Worm (Caenorhabditis elegans) whole organism, L1 larva: Measurements from ENCODE around the gene Y77E11A.8.

ENCODE experiments used
- C04F5.9 ChIP-seq: sonication (generic microtip); optimal IDR thresholded peaks from 2 replicates; lab custom pipeline; 2016; ENCODE audit warnings: missing genetic modification characterization, missing compliant biosample characterization
- C16A3.4 ChIP-seq: fragments of 150-350 bp; optimal IDR thresholded peaks from 2 replicates; lab custom pipeline; 2014; ENCODE audit warnings: missing biosample characterization, missing genetic modification characterization
- F16B12.6 ChIP-seq: fragments of 150-350 bp; optimal IDR thresholded peaks from 2 replicates; lab custom pipeline; 2014; ENCODE audit warnings: missing biosample characterization, missing genetic modification characterization
- Y116A8C.19 ChIP-seq: sonication (generic microtip); optimal IDR thresholded peaks from 2 replicates; lab custom pipeline; 2016; ENCODE audit warnings: missing compliant biosample characterization, missing genetic modification characterization, borderline replicate concordance
- aha-1 ChIP-seq: fragments of 150-350 bp; optimal IDR thresholded peaks from 2 replicates; lab custom pipeline; 2014; ENCODE audit warnings: missing biosample characterization, missing genetic modification characterization
- alr-1 ChIP-seq: fragments of 200-800 bp; sonication (Bioruptor generic); optimal IDR thresholded peaks from 2 replicates; lab custom pipeline; 2018; ENCODE audit warnings: borderline replicate concordance, mild to moderate bottlenecking, missing genetic modification characterization, missing compliant biosample characterization
- ama-1 ChIP-seq: fragments of 150-350 bp; optimal IDR thresholded peaks from 2 replicates; lab custom pipeline; 2014
- blmp-1 ChIP-seq: fragments of 150-350 bp; optimal IDR thresholded peaks from 2 replicates; lab custom pipeline; 2014; ENCODE audit warnings: missing biosample characterization, missing genetic modification characterization
- ceh-8 ChIP-seq: fragments of 200-800 bp; sonication (Bioruptor generic); optimal IDR thresholded peaks from 2 replicates; lab custom pipeline; 2018; ENCODE audit warnings: mild to moderate bottlenecking, missing genetic modification characterization, moderate library complexity, missing compliant biosample characterization
- ceh-82 ChIP-seq, 3 experiments: fragments of 150-350 bp in 1 of 3; sonication (generic microtip) in 2 of 3; optimal IDR thresholded peaks; 2 replicates each; lab custom pipeline; 2014 to 2017; ENCODE audit warnings: missing biosample characterization in 3 of 3, missing genetic modification characterization in 3 of 3
- ceh-90 ChIP-seq: sonication (generic microtip); optimal IDR thresholded peaks from 2 replicates; lab custom pipeline; 2016; ENCODE audit warnings: missing genetic modification characterization, missing compliant biosample characterization
- dpl-1 ChIP-seq, 3 experiments: fragments of 150-350 bp in 2 of 3; sonication (generic microtip) in 1 of 3; optimal IDR thresholded peaks; 2 replicates each; lab custom pipeline; 2014 to 2017; ENCODE audit warnings: missing biosample characterization in 3 of 3, missing genetic modification characterization in 3 of 3, missing genetic modification reagents in 3 of 3
- dsc-1 ChIP-seq: sonication (generic microtip); optimal IDR thresholded peaks from 2 replicates; lab custom pipeline; 2016; ENCODE audit warnings: mild to moderate bottlenecking, missing genetic modification characterization, missing compliant biosample characterization
- egl-27 ChIP-seq, 2 experiments: fragments of 150-350 bp in 1 of 2; sonication (generic microtip); optimal IDR thresholded peaks; 3 replicates each; lab custom pipeline; 2017 to 2018; ENCODE audit warnings: missing biosample characterization in 2 of 2, missing genetic modification characterization in 2 of 2, missing genetic modification reagents in 2 of 2
- ets-5 ChIP-seq: fragments of 200-800 bp; sonication (Bioruptor generic); IDR thresholded peaks from 2 replicates; pipeline ENCODE4 v1.3.6; 2022; ENCODE audit warnings: missing genetic modification characterization, missing compliant biosample characterization
- fkh-10 ChIP-seq: sonication (generic microtip); optimal IDR thresholded peaks from 2 replicates; lab custom pipeline; 2017; ENCODE audit warnings: missing biosample characterization, missing genetic modification reagents, missing genetic modification characterization
- fkh-4 ChIP-seq: sonication (generic microtip); optimal IDR thresholded peaks from 2 replicates; lab custom pipeline; 2016; ENCODE audit warnings: missing compliant biosample characterization, missing genetic modification characterization, borderline replicate concordance
- jun-1 ChIP-seq: fragments of 150-350 bp; optimal IDR thresholded peaks from 2 replicates; lab custom pipeline; 2014; ENCODE audit warnings: missing biosample characterization, missing genetic modification reagents, missing genetic modification characterization
- lin-14 ChIP-seq: fragments of 200-800 bp; sonication (Bioruptor generic); optimal IDR thresholded peaks from 2 replicates; lab custom pipeline; 2018; ENCODE audit warnings: mild to moderate bottlenecking, missing genetic modification characterization, moderate library complexity, missing compliant biosample characterization
- lin-39 ChIP-seq: fragments of 150-350 bp; optimal IDR thresholded peaks from 2 replicates; lab custom pipeline; 2014; ENCODE audit warnings: missing biosample characterization, missing genetic modification reagents, missing genetic modification characterization
- lir-3 ChIP-seq: sonication (generic microtip); optimal IDR thresholded peaks from 2 replicates; lab custom pipeline; 2016; ENCODE audit warnings: mild to moderate bottlenecking, missing genetic modification characterization, moderate library complexity, missing compliant biosample characterization; ENCODE audit not compliant: poor library complexity
- lsy-2 ChIP-seq, 2 experiments: fragments of 150-350 bp; optimal IDR thresholded peaks; 2 replicates each; lab custom pipeline; 2014; ENCODE audit warnings: missing biosample characterization in 2 of 2, missing genetic modification characterization in 2 of 2
- mab-9 ChIP-seq: fragments of 200-800 bp; sonication (Bioruptor generic); IDR thresholded peaks from 2 replicates; pipeline ENCODE4 v1.3.6; 2022; ENCODE audit warnings: missing genetic modification reagents, missing genetic modification characterization, missing compliant biosample characterization
- mep-1 ChIP-seq: fragments of 150-350 bp; optimal IDR thresholded peaks from 2 replicates; lab custom pipeline; 2014; ENCODE audit warnings: missing biosample characterization, missing genetic modification characterization
- nhr-11 ChIP-seq: fragments of 150-350 bp; optimal IDR thresholded peaks from 2 replicates; lab custom pipeline; 2014; ENCODE audit warnings: missing biosample characterization, missing genetic modification characterization
- nhr-12 ChIP-seq: sonication (generic microtip); optimal IDR thresholded peaks from 2 replicates; lab custom pipeline; 2017; ENCODE audit warnings: missing biosample characterization, missing genetic modification characterization
- nhr-20 ChIP-seq: sonication (generic microtip); optimal IDR thresholded peaks from 2 replicates; lab custom pipeline; 2016; ENCODE audit warnings: mild to moderate bottlenecking, missing genetic modification characterization, missing compliant biosample characterization
- nhr-28 ChIP-seq: fragments of 150-350 bp; optimal IDR thresholded peaks from 2 replicates; lab custom pipeline; 2014; ENCODE audit warnings: missing biosample characterization, missing genetic modification characterization
- nhr-47 ChIP-seq: sonication (generic microtip); optimal IDR thresholded peaks from 2 replicates; lab custom pipeline; 2016; ENCODE audit warnings: mild to moderate bottlenecking, missing genetic modification characterization, moderate library complexity, missing compliant biosample characterization
- nhr-71 ChIP-seq: sonication (generic microtip); optimal IDR thresholded peaks from 2 replicates; lab custom pipeline; 2016; ENCODE audit warnings: mild to moderate bottlenecking, missing genetic modification characterization, moderate library complexity, missing compliant biosample characterization
- nhr-77 ChIP-seq: fragments of 150-350 bp; optimal IDR thresholded peaks from 2 replicates; lab custom pipeline; 2014; ENCODE audit warnings: missing biosample characterization, missing genetic modification characterization
- nhr-85 ChIP-seq: sonication (generic microtip); peaks from one replicate; lab custom pipeline; 2016; ENCODE audit warnings: missing genetic modification characterization, inconsistent platforms, missing compliant biosample characterization
- pqm-1 ChIP-seq: sonication (generic microtip); optimal IDR thresholded peaks from 3 replicates; lab custom pipeline; 2017; ENCODE audit warnings: missing biosample characterization, missing genetic modification characterization
- skn-1 ChIP-seq: fragments of 150-350 bp; optimal IDR thresholded peaks from 2 replicates; lab custom pipeline; 2014; ENCODE audit warnings: missing biosample characterization, missing genetic modification characterization
- snu-23 ChIP-seq: sonication (generic microtip); optimal IDR thresholded peaks from 2 replicates; lab custom pipeline; 2016; ENCODE audit warnings: missing genetic modification characterization, missing compliant biosample characterization
- sptf-1 ChIP-seq: fragments of 150-350 bp; optimal IDR thresholded peaks from 2 replicates; lab custom pipeline; 2014; ENCODE audit warnings: missing biosample characterization, missing genetic modification characterization
- sup-37 ChIP-seq: fragments of 200-800 bp; sonication (Bioruptor generic); optimal IDR thresholded peaks from 2 replicates; lab custom pipeline; 2018; ENCODE audit warnings: mild to moderate bottlenecking, missing genetic modification characterization, missing compliant biosample characterization
- swsn-7 ChIP-seq: sonication (generic microtip); optimal IDR thresholded peaks from 2 replicates; lab custom pipeline; 2016; ENCODE audit warnings: missing genetic modification characterization, missing compliant biosample characterization
- unc-130 ChIP-seq: fragments of 150-350 bp; optimal IDR thresholded peaks from 2 replicates; lab custom pipeline; 2017; ENCODE audit warnings: missing biosample characterization, missing genetic modification characterization, inconsistent platforms
- unc-62 ChIP-seq: fragments of 150-350 bp; optimal IDR thresholded peaks from 2 replicates; lab custom pipeline; 2014; ENCODE audit warnings: missing biosample characterization, missing genetic modification reagents, missing genetic modification characterization
- unc-98 ChIP-seq: fragments of 200-800 bp; sonication (Bioruptor generic); IDR thresholded peaks from 2 replicates; pipeline ENCODE4 v1.3.6; 2022; ENCODE audit warnings: missing genetic modification characterization, missing compliant biosample characterization
- vab-15 ChIP-seq: sonication (generic microtip); optimal IDR thresholded peaks from 2 replicates; lab custom pipeline; 2017; ENCODE audit warnings: missing genotype, mild to moderate bottlenecking, missing genetic modification characterization, missing compliant biosample characterization
- xbp-1 ChIP-seq: sonication (generic microtip); optimal IDR thresholded peaks from 2 replicates; lab custom pipeline; 2016; ENCODE audit warnings: missing genetic modification characterization, missing compliant biosample characterization
- zag-1 ChIP-seq: fragments of 150-350 bp; optimal IDR thresholded peaks from 2 replicates; lab custom pipeline; 2014; ENCODE audit warnings: missing biosample characterization, missing genetic modification characterization

Gene Y77E11A.8

DNA sequence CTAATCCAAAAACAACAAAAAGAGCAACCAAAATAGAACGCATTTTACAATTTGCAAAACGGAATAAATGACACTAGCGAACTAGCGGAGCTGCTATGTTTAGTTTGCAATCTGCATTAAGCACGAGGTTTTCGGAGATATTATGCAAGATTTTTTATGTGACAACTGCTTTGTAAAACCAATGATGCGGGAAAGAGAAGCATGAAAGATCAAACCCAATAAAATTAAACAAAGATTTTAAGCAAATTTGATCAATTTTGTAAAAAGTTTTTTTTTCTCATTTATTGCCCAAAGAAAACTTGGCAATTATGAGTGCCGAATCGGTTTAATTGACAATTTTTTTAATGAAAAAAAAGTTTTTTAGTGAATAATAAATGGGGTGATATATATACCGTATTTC, at the start of gene Y77E11A.8:
Gene Y77E11A.8 (minus strand): TSS at position 101 of the 400 bp plus-strand sequence.
- TF ChIP-seq dsc-1 (tag; lab: Kevin White, UChicago) (no peak), F16B12.6 (tag; lab: Kevin White, UChicago) (no peak), nhr-47 (tag; lab: Kevin White, UChicago) (no peak), egl-27 (tag; optimal IDR thresholded peaks at IDR 0.05; lab: Kevin White, UChicago) (no peak), skn-1 (tag; lab: Kevin White, UChicago) (no peak), C16A3.4 (no peak), nhr-85 (no peak), nhr-12 (no peak), lin-39 (tag; lab: Kevin White, UChicago) (no peak), sptf-1 (tag; lab: Kevin White, UChicago) (no peak), dpl-1 (GFP tag; optimal IDR thresholded peaks at IDR 0.05; lab: Kevin White, UChicago) (no peak), mab-9 (no peak), alr-1 (tag; lab: Kevin White, UChicago) (no peak), nhr-20 (no peak), blmp-1 (no peak), jun-1 (no peak)

DNA sequence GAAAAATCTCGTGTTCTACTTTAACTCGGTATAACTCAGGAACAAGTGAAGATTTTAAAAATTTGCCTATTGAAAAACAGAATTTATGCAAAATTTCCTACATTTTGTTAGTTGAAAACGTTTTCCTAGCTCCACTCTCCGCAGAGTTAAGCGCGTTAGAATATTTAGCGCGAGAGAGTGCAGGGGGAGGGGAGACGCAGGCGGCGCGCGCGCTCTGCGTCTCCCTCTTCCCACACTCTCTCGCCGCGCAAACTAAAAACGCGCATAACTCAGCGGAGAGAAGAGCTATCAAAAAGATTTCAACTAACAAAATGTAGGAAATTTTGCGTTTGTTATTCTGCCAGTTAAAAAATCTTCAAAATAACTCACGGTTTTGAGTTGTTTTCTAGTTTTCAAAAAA, 47.3 kb upstream of the Y77E11A.8 start:
- TF ChIP-seq sup-37 (GFP tag; lab: Kevin White, UChicago), result no peak
- TF ChIP-seq dsc-1 (tag; lab: Kevin White, UChicago), result no peak
- no peak for TF ChIP-seq nhr-11 (tag; lab: Kevin White, UChicago)
- TF ChIP-seq ceh-8, result no peak
- TF ChIP-seq ets-5 (GFP tag; lab: Robert Waterston, UW), result no peak
- no peak for TF ChIP-seq unc-130 (tag; lab: Kevin White, UChicago)
- TF ChIP-seq mep-1, result no peak
- TF ChIP-seq lsy-2 (tag; optimal IDR thresholded peaks at IDR 0.05; lab: Kevin White, UChicago), result no peak
- no peak for TF ChIP-seq xbp-1 (tag; lab: Kevin White, UChicago)
- TF ChIP-seq aha-1 (tag; lab: Kevin White, UChicago), result no peak
- TF ChIP-seq C04F5.9 (tag; lab: Kevin White, UChicago), result no peak
- TF ChIP-seq dpl-1 (GFP tag; optimal IDR thresholded peaks at IDR 0.05; lab: Kevin White, UChicago), result no peak

DNA sequence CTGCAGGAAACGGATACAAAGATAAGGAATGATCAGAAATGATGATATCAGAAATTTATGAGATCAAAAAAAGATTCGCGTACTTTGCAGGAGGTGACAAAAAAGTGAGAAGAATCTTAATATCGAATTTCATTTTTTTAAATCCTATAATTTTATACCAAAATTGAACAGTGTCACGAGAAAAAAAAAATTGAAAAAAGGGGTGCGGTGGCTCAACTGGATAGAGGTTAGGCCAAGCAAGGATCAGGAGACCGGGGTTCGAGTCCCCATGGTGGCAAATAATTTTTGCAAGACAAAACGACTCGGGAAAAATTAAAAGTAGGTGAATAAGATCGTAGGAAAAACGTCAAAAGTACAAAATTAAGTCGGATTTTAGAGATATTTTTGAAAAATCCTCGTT, 45.5 kb upstream of the Y77E11A.8 start:
- TF ChIP-seq lin-14 (GFP tag; lab: Kevin White, UChicago), result no peak
- TF ChIP-seq pqm-1 (tag; lab: Kevin White, UChicago), result no peak
- no peak for TF ChIP-seq fkh-10 (GFP tag; lab: Kevin White, UChicago)
- TF ChIP-seq dpl-1 (GFP tag; optimal IDR thresholded peaks at IDR 0.05; lab: Kevin White, UChicago), result no peak
- no peak for TF ChIP-seq nhr-71 (tag; lab: Kevin White, UChicago)
- TF ChIP-seq ceh-90 (tag; lab: Kevin White, UChicago), result no peak
- TF ChIP-seq nhr-11 (tag; lab: Kevin White, UChicago), result no peak
- no peak for TF ChIP-seq swsn-7 (tag; lab: Kevin White, UChicago)
- TF ChIP-seq mep-1, result no peak
- no peak for TF ChIP-seq nhr-28 (tag; lab: Kevin White, UChicago)
- TF ChIP-seq skn-1 (tag; lab: Kevin White, UChicago), result no peak

DNA sequence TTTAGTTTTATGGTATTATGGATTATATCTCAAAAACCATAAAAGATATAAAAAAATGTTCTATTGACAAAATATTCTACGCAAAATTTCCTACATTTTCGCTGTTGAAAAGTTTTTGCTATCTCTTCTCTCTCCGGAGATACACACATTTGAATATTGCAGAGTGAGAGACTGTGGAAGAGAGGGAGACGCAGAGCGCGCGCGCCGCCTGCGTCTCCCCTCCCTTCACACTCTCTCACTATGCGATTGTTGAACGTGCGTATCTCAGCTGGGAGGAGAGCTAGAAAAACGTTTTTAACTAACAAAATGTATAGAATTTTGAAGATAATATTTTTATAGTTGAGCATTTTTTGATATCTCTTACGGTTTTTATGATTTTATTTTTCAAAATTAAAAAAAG, 44.2 kb upstream of the Y77E11A.8 start:
- no peak for TF ChIP-seq ama-1 (lab: Kevin White, UChicago)
- no peak for TF ChIP-seq vab-15 (tag; lab: Kevin White, UChicago)
- no peak for TF ChIP-seq C16A3.4
- TF ChIP-seq ceh-82 (tag; optimal IDR thresholded peaks at IDR 0.05; lab: Kevin White, UChicago), result no peak
- no peak for TF ChIP-seq unc-98
- TF ChIP-seq Y116A8C.19, result no peak
- TF ChIP-seq fkh-4 (tag; lab: Kevin White, UChicago), result no peak
- TF ChIP-seq lin-14 (GFP tag; lab: Kevin White, UChicago), result no peak
- TF ChIP-seq F16B12.6 (tag; lab: Kevin White, UChicago), result no peak
- no peak for TF ChIP-seq zag-1 (tag; lab: Kevin White, UChicago)
- no peak for TF ChIP-seq lir-3 (tag; lab: Kevin White, UChicago)
- TF ChIP-seq unc-62, result no peak
- TF ChIP-seq snu-23 (GFP tag; lab: Kevin White, UChicago), result no peak
- no peak for TF ChIP-seq nhr-11 (tag; lab: Kevin White, UChicago)
- no peak for TF ChIP-seq nhr-77 (tag; lab: Kevin White, UChicago)
- TF ChIP-seq lin-39 (tag; lab: Kevin White, UChicago), result no peak
